Fruit fly (Drosophila melanogaster) whole organism, adult: ENCODE measurements around the gene CG3448.

Experiments
- CG11617 ChIP-seq: fragments of 200-800 bp; sonication (Bioruptor generic); optimal IDR thresholded peaks from 2 replicates; lab custom pipeline; 2017; ENCODE audit warnings: mild to moderate bottlenecking, missing biosample characterization, missing genetic modification reagents, missing genetic modification characterization
- CG12768 ChIP-seq: fragments of 200-800 bp; sonication (Bioruptor generic); optimal IDR thresholded peaks from 2 replicates; lab custom pipeline; 2017; ENCODE audit warnings: missing biosample characterization, missing genetic modification characterization, mild to moderate bottlenecking, moderate library complexity, missing genetic modification reagents
- Clk ChIP-seq: fragments of 200-800 bp; sonication (Bioruptor generic); optimal IDR thresholded peaks from 2 replicates; lab custom pipeline; 2017; ENCODE audit warnings: missing biosample characterization, missing genetic modification characterization
- kay ChIP-seq: fragments of 200-800 bp; sonication (Bioruptor generic); peaks from one replicate; lab custom pipeline; 2016; ENCODE audit warnings: missing biosample characterization, missing genetic modification characterization, borderline replicate concordance

DNA sequence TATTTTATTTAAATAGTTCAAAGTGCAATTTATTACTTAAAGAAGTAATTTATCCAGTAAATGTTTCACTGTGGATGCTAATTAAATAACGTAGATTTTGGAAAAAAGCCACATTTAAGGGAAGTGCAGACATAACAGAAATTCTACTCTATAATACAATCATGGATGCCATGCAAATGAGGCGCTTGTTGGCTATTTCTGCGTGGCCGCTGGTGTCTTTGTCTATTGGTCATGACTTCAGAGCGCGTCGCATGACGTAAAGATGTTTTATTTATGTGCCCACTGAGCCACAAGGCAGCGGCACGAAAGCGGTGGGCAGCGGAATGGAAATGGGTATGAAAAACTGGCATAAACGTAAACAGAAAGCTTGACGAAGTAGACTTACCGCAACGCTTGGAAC is 25.5 kb downstream of the CG3448 start:
- TF ChIP-seq kay (GFP tag; lab: Kevin White, UChicago) (no peak), Clk (GFP tag; lab: Kevin White, UChicago) (no peak), CG11617 (no peak), CG12768 (GFP tag; lab: Kevin White, UChicago) (no peak)
